Fruit fly (Drosophila melanogaster) whole organism, embryonic: Measurements from ENCODE around the gene ATPsynepsilonL.

Source experiments
- CG9876 ChIP-seq: fragments of 200-800 bp; sonication (Bioruptor generic); optimal IDR thresholded peaks from 2 replicates; lab custom pipeline; 2016; ENCODE audit warnings: missing biosample characterization, missing genetic modification characterization
- Side ChIP-seq: fragments of 200-800 bp; sonication (Bioruptor generic); optimal IDR thresholded peaks from 2 replicates; lab custom pipeline; 2016; ENCODE audit warnings: missing biosample characterization, missing genetic modification characterization

- TF ChIP-seq CG9876 (GFP tag; lab: Kevin White, UChicago) (no peak), Side (GFP tag; lab: Kevin White, UChicago) (no peak)
Measured at dm6 chr3R:10080699-10081098, 40.9 kb upstream of the ATPsynepsilonL start.
